Worm (Caenorhabditis elegans): ENCODE results near the gene cox-6B.

Gene cox-6B

ce11 chrIII:2760726-2761125 is 61.3 kb downstream of the cox-6B start, which contains the start of gene pho-9 (continued):
- TF ChIP-seq lin-15B (tag; optimal IDR thresholded peaks at IDR 0.05): no peak

ce11 chrIII:2768635-2769034 is 69.2 kb downstream of the cox-6B start, which contains the start of gene swsn-3:
TSS of gene swsn-3 (minus strand) at chrIII:2768679.
- TF ChIP-seq lsy-2 (tag; optimal IDR thresholded peaks at IDR 0.05) (peak; percentile 20 to 94), sdz-12 (GFP tag; optimal IDR thresholded peaks at IDR 0.05) (peak; percentile 16), arid-1 (GFP tag; conservative IDR thresholded peaks at IDR 0.05) (peak; percentile 89), tag-97 (GFP tag; IDR thresholded peaks at IDR 0.05) (no peak), nhr-102 (tag; optimal IDR thresholded peaks at IDR 0.05) (peak; percentile 70), zip-2 (tag; optimal IDR thresholded peaks at IDR 0.05) (peak; percentile 45), zag-1 (tag; optimal IDR thresholded peaks at IDR 0.05) (no peak), zip-11 (GFP tag; IDR thresholded peaks at IDR 0.05) (no peak), F10B5.3 (tag; optimal IDR thresholded peaks at IDR 0.05) (peak; percentile 13), vab-7 (GFP tag; IDR thresholded peaks at IDR 0.05) (peak; percentile 74), nhr-28 (tag; optimal IDR thresholded peaks at IDR 0.05) (peak; percentile 53), gei-8 (GFP tag; optimal IDR thresholded peaks at IDR 0.05) (no peak), daf-8 (GFP tag; IDR thresholded peaks at IDR 0.05) (no peak), mxl-2 (GFP tag; conservative IDR thresholded peaks at IDR 0.05) (0 out of 2 replicates have a peak, but pooled peaks have one; percentile 19), madf-5 (GFP tag; IDR thresholded peaks at IDR 0.05) (no peak), ceh-28 (tag; optimal IDR thresholded peaks at IDR 0.05) (peak; percentile 53), ZK546.5 (tag; optimal IDR thresholded peaks at IDR 0.05) (peak in 1 of 2 experiments; percentile 3), mes-2 (tag; optimal IDR thresholded peaks at IDR 0.05; ENCODE audit: poor library complexity, severe bottlenecking) (peak; percentile 96), snpc-1.2 (GFP tag; IDR thresholded peaks at IDR 0.05) (peak; percentile 60; the same call in 1 of the 2 replicates), egl-27 (tag; optimal IDR thresholded peaks at IDR 0.05) (no peak), ZK337.2 (GFP tag; IDR thresholded peaks at IDR 0.05) (no peak), ctbp-1 (GFP tag; IDR thresholded peaks at IDR 0.05) (peak; percentile 74), hlh-30 (tag; optimal IDR thresholded peaks at IDR 0.05; ENCODE audit: insufficient read depth) (peak; percentile 87), lin-13 (GFP tag; optimal IDR thresholded peaks at IDR 0.05) (peak; percentile 86), T26A8.4 (GFP tag; IDR thresholded peaks at IDR 0.05) (peak; percentile 73), daf-19 (GFP tag; conservative IDR thresholded peaks at IDR 0.05) (no peak), ama-1 (optimal IDR thresholded peaks at IDR 0.05) (no peak), ceh-32 (tag; optimal IDR thresholded peaks at IDR 0.05; ENCODE audit: poor library complexity) (no peak), dmd-9 (GFP tag; IDR thresholded peaks at IDR 0.05) (no peak), zfp-3 (GFP tag; conservative IDR thresholded peaks at IDR 0.05) (no peak), daf-12 (tag; optimal IDR thresholded peaks at IDR 0.05) (no peak), nhr-10 (tag; optimal IDR thresholded peaks at IDR 0.05) (peak; percentile 46), nhr-6 (tag; optimal IDR thresholded peaks at IDR 0.05) (peak; percentile 93), fos-1 (tag; optimal IDR thresholded peaks at IDR 0.05) (no peak), F49E8.2 (tag; optimal IDR thresholded peaks at IDR 0.05; ENCODE audit: borderline replicate concordance) (peak; percentile 68), nhr-76 (tag; optimal IDR thresholded peaks at IDR 0.05) (no peak), nhr-25 (tag; optimal IDR thresholded peaks at IDR 0.05; ENCODE audit: borderline replicate concordance, insufficient read depth) (peak; percentile 48), ceh-44 (GFP tag; IDR thresholded peaks at IDR 0.05) (no peak), spr-1 (tag; optimal IDR thresholded peaks at IDR 0.05) (peak; percentile 68), ceh-20 (GFP tag; IDR thresholded peaks at IDR 0.05) (no peak), rbr-2 (tag; optimal IDR thresholded peaks at IDR 0.05) (peak; percentile 85), nhr-77 (tag; optimal IDR thresholded peaks at IDR 0.05) (peak; percentile 65), lir-3 (tag; optimal IDR thresholded peaks at IDR 0.05) (no peak), aly-2 (tag; optimal IDR thresholded peaks at IDR 0.05) (no peak), duxl-1 (tag; optimal IDR thresholded peaks at IDR 0.05; ENCODE audit: poor library complexity) (peak; percentile 92), nhr-11 (tag; optimal IDR thresholded peaks at IDR 0.05) (peak; percentile 7), F44E2.7 (GFP tag; IDR thresholded peaks at IDR 0.05) (no peak), D1046.2 (GFP tag; IDR thresholded peaks at IDR 0.05) (no peak), ceh-82 (tag; optimal IDR thresholded peaks at IDR 0.05) (no peak)

Data from whole organism, L4 larva.